Fruit fly (Drosophila melanogaster): ENCODE measurements at regions not wholly inside any gene's neighbourhood (a gene's known extent, or its start where the extent isn't known, plus 50 kb on each side); places are given as distances from the start of the nearest gene placed in this dataset.

DNA sequence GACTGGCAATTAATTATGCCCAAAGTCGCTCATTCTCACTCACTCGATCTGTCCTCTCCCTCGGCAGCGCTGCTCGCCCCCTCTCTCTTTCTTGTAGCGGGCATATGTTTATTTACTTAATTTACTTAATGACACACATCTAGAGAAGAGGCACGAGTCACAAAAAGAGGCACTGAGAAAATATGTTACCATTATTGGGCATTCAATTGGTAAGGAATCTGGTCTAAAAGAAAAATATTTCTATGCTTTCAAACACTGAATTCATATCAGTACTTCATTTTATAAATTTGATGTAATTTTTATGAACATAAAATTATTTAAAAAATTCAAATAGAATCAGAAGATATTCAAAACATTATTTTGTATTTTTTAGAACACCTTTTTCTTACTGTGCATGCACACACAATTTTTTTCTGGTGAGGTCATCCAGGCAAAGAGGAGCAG, 68.6 kb upstream of the CG12362 start (continued):
- TF ChIP-seq Doc2 (GFP tag; IDR thresholded peaks at IDR 0.05) (no peak), CG18262 (tag; optimal IDR thresholded peaks at IDR 0.05) (peak; percentile 91), C15 (GFP tag; IDR thresholded peaks at IDR 0.05) (no peak), CG17912 (GFP tag; optimal IDR thresholded peaks at IDR 0.05) (no peak), CG33557 (GFP tag; optimal IDR thresholded peaks at IDR 0.05) (peak; percentile 68), Meics (GFP tag; optimal IDR thresholded peaks at IDR 0.05) (peak; percentile 22), trh (GFP tag; optimal IDR thresholded peaks at IDR 0.05) (no peak), CG10209 (GFP tag; optimal IDR thresholded peaks at IDR 0.05) (peak; percentile 59), Lhr (GFP tag; optimal IDR thresholded peaks at IDR 0.05) (peak; percentile 16), CG4854 (GFP tag; optimal IDR thresholded peaks at IDR 0.05) (no peak), stwl (tag; optimal IDR thresholded peaks at IDR 0.05) (peak; percentile 28), phol (tag; optimal IDR thresholded peaks at IDR 0.05) (peak; percentile 81), Dek (tag; optimal IDR thresholded peaks at IDR 0.05) (no peak), CG17385 (GFP tag; optimal IDR thresholded peaks at IDR 0.05) (peak; percentile 38), CG12236 (GFP tag; optimal IDR thresholded peaks at IDR 0.05) (no peak), CG1603 (tag; optimal IDR thresholded peaks at IDR 0.05) (no peak), Sry-δ (GFP tag; optimal IDR thresholded peaks at IDR 0.05) (no peak), kni (GFP tag; optimal IDR thresholded peaks at IDR 0.05) (peak; percentile 6), CG2875 (GFP tag; optimal IDR thresholded peaks at IDR 0.05) (peak; percentile 34), CG12071 (GFP tag; optimal IDR thresholded peaks at IDR 0.05) (no peak), Optix (GFP tag; IDR thresholded peaks at IDR 0.05) (no peak), chif (GFP tag; optimal IDR thresholded peaks at IDR 0.05) (peak; percentile 14 to 34), Camta (GFP tag; optimal IDR thresholded peaks at IDR 0.05) (peak; percentile 40), D (optimal IDR thresholded peaks at IDR 0.05) (no peak), D (GFP tag; optimal IDR thresholded peaks at IDR 0.05) (peak; percentile 69), CG17361 (GFP tag; IDR thresholded peaks at IDR 0.05) (peak; percentile 88), CG12104 (GFP tag; optimal IDR thresholded peaks at IDR 0.05) (peak; percentile 12), fru (optimal IDR thresholded peaks at IDR 0.05) (no peak), Blimp-1 (GFP tag; optimal IDR thresholded peaks at IDR 0.05) (peak; percentile 81), caup (GFP tag; optimal IDR thresholded peaks at IDR 0.05; ENCODE audit: severe bottlenecking) (no peak), CG17568 (GFP tag; optimal IDR thresholded peaks at IDR 0.05) (peak; percentile 3), Neu2 (GFP tag; optimal IDR thresholded peaks at IDR 0.05; ENCODE audit: borderline replicate concordance) (no peak), CG6254 (GFP tag; optimal IDR thresholded peaks at IDR 0.05) (peak; percentile 61), psq (GFP tag; optimal IDR thresholded peaks at IDR 0.05) (peak; percentile 20), corto (GFP tag; optimal IDR thresholded peaks at IDR 0.05) (no peak), Awh (GFP tag; IDR thresholded peaks at IDR 0.05) (0 out of 2 replicates have a peak, but pooled peaks have one; percentile 45), CG30431 (GFP tag; optimal IDR thresholded peaks at IDR 0.05) (no peak), CG6854 (GFP tag; optimal IDR thresholded peaks at IDR 0.05) (no peak), ftz-f1 (GFP tag; optimal IDR thresholded peaks at IDR 0.05) (no peak), scrt (GFP tag; optimal IDR thresholded peaks at IDR 0.05) (no peak), nom (GFP tag; optimal IDR thresholded peaks at IDR 0.05) (no peak), Hr78 (GFP tag; optimal IDR thresholded peaks at IDR 0.05) (peak in 1 of 2 experiments; percentile 70), ham (GFP tag; IDR thresholded peaks at IDR 0.05) (no peak), HmgD (GFP tag; optimal IDR thresholded peaks at IDR 0.05) (no peak), toy (GFP tag; IDR thresholded peaks at IDR 0.05) (no peak), CG9609 (GFP tag; optimal IDR thresholded peaks at IDR 0.05) (no peak), cwo (GFP tag; optimal IDR thresholded peaks at IDR 0.05) (peak; percentile 30), CG11247 (GFP tag; IDR thresholded peaks at IDR 0.05) (no peak), CG31388 (GFP tag; optimal IDR thresholded peaks at IDR 0.05) (peak; percentile 35), CG10654 (GFP tag; optimal IDR thresholded peaks at IDR 0.05) (peak; percentile 60), croc (GFP tag; conservative IDR thresholded peaks at IDR 0.05) (peak; percentile 61)
